Fruit fly (Drosophila melanogaster) whole organism, embryonic: ENCODE results near the gene hop.

Experiments
- CG10959 ChIP-seq: fragments of 200-800 bp; sonication (Bioruptor generic); IDR thresholded peaks from 2 replicates; pipeline ENCODE4 v1.3.6; 2022; ENCODE audit warnings: missing biosample characterization, missing genetic modification characterization
- CG11398 ChIP-seq: fragments of 200-800 bp; sonication (Bioruptor generic); optimal IDR thresholded peaks from 2 replicates; lab custom pipeline; 2016; ENCODE audit warnings: missing biosample characterization, missing genetic modification characterization
- CG12391 ChIP-seq: fragments of 200-800 bp; sonication (Bioruptor generic); optimal IDR thresholded peaks from 3 replicates; lab custom pipeline; 2018; ENCODE audit warnings: missing biosample characterization, mild to moderate bottlenecking, missing genetic modification characterization, moderate library complexity
- CG12659 ChIP-seq: fragments of 200-800 bp; sonication (Bioruptor generic); optimal IDR thresholded peaks from 3 replicates; lab custom pipeline; 2017; ENCODE audit warnings: mild to moderate bottlenecking, missing biosample characterization, missing genetic modification reagents, missing genetic modification characterization
- CG14965 ChIP-seq: fragments of 200-800 bp; sonication (Bioruptor generic); optimal IDR thresholded peaks from 2 replicates; lab custom pipeline; 2016; ENCODE audit warnings: missing biosample characterization, missing genetic modification characterization, borderline replicate concordance
- CG1603 ChIP-seq: fragments of 200-800 bp; sonication (Bioruptor generic); optimal IDR thresholded peaks from 2 replicates; lab custom pipeline; 2019; ENCODE audit warnings: missing biosample characterization, mild to moderate bottlenecking, missing genetic modification characterization, moderate library complexity
- CG17186 ChIP-seq: fragments of 200-800 bp; sonication (Bioruptor generic); optimal IDR thresholded peaks from 3 replicates; lab custom pipeline; 2017; ENCODE audit warnings: missing biosample characterization, missing genetic modification reagents, missing genetic modification characterization
- CG17568 ChIP-seq: fragments of 200-800 bp; sonication (Bioruptor generic); optimal IDR thresholded peaks from 2 replicates; lab custom pipeline; 2018; ENCODE audit warnings: missing biosample characterization, mild to moderate bottlenecking, missing genetic modification characterization, moderate library complexity
- CG2889 ChIP-seq: fragments of 200-800 bp; sonication (Bioruptor generic); IDR thresholded peaks from 3 replicates; pipeline ENCODE4 v1.3.6; 2022; ENCODE audit warnings: missing biosample characterization, missing genetic modification characterization
- CG30020 ChIP-seq: fragments of 200-800 bp; optimal IDR thresholded peaks from 2 replicates; lab custom pipeline; 2019; ENCODE audit warnings: missing biosample characterization, mild to moderate bottlenecking, missing genetic modification characterization, moderate library complexity
- CG31365 ChIP-seq: fragments of 200-800 bp; sonication (Bioruptor generic); optimal IDR thresholded peaks from 2 replicates; lab custom pipeline; 2018; ENCODE audit warnings: missing biosample characterization, mild to moderate bottlenecking, missing genetic modification characterization
- CG31441 ChIP-seq: fragments of 200-800 bp; sonication (Bioruptor generic); IDR thresholded peaks from 2 replicates; pipeline ENCODE4 v1.3.6; 2022; ENCODE audit warnings: missing biosample characterization, missing genetic modification characterization
- CG3726 ChIP-seq: fragments of 200-800 bp; sonication (Bioruptor generic); IDR thresholded peaks from 3 replicates; pipeline ENCODE4, ENCODE4 v1.3.6; 2022; ENCODE audit warnings: missing biosample characterization, missing genetic modification characterization
- CG4617 ChIP-seq: fragments of 200-800 bp; sonication (Bioruptor generic); optimal IDR thresholded peaks from 3 replicates; lab custom pipeline; 2016; ENCODE audit warnings: missing biosample characterization, missing genetic modification characterization, borderline replicate concordance
- CG7786 ChIP-seq: fragments of 200-800 bp; sonication (Bioruptor generic); optimal IDR thresholded peaks from 2 replicates; lab custom pipeline; 2016; ENCODE audit warnings: missing biosample characterization, missing genetic modification characterization
- CHES-1-like ChIP-seq: fragments of 200-800 bp; sonication (Bioruptor generic); optimal IDR thresholded peaks from 2 replicates; lab custom pipeline; 2016; ENCODE audit warnings: missing biosample characterization, missing genetic modification characterization
- Chrac-16 ChIP-seq: fragments of 200-800 bp; sonication (Bioruptor generic); optimal IDR thresholded peaks from 3 replicates; lab custom pipeline; 2016; ENCODE audit warnings: missing biosample characterization, missing genetic modification characterization
- Deaf1 ChIP-seq: fragments of 200-800 bp; optimal IDR thresholded peaks from 3 replicates; lab custom pipeline; 2019; ENCODE audit warnings: missing biosample characterization, mild to moderate bottlenecking, missing genetic modification characterization, moderate library complexity
- Dref ChIP-seq: fragments of 200-800 bp; sonication (Bioruptor generic); IDR thresholded peaks from 2 replicates; pipeline ENCODE4 v1.3.6; 2022; ENCODE audit warnings: missing biosample characterization, missing genetic modification characterization
- Fer1 ChIP-seq: fragments of 200-800 bp; sonication (Bioruptor generic); optimal IDR thresholded peaks from 2 replicates; lab custom pipeline; 2017; ENCODE audit warnings: missing biosample characterization, mild to moderate bottlenecking, missing genetic modification characterization
- Hr51 ChIP-seq, 2 experiments: fragments of 200-800 bp; sonication (Bioruptor generic); optimal IDR thresholded peaks; 2 replicates in 1 of 2; 3 replicates in 1 of 2; lab custom pipeline; 2016 to 2018; ENCODE audit warnings: missing biosample characterization in 2 of 2, missing genetic modification characterization in 2 of 2, mild to moderate bottlenecking in 1 of 2, moderate library complexity in 1 of 2
- Med ChIP-seq: fragments of 200-800 bp; sonication (Bioruptor generic); peaks from one replicate; lab custom pipeline; 2016; ENCODE audit warnings: missing biosample characterization, missing genetic modification characterization, mild to moderate bottlenecking, inconsistent platforms, moderate library complexity
- Meics ChIP-seq: fragments of 200-800 bp; sonication (Bioruptor generic); optimal IDR thresholded peaks from 2 replicates; lab custom pipeline; 2017; ENCODE audit warnings: missing biosample characterization, mild to moderate bottlenecking, missing genetic modification characterization
- Mes4 ChIP-seq: fragments of 200-800 bp; sonication (Bioruptor generic); optimal IDR thresholded peaks from 2 replicates; lab custom pipeline; 2016; ENCODE audit warnings: missing biosample characterization, missing genetic modification characterization
- Myb ChIP-seq: fragments of 200-800 bp; sonication (Bioruptor generic); optimal IDR thresholded peaks from 2 replicates; lab custom pipeline; 2016; ENCODE audit warnings: missing biosample characterization, missing genetic modification characterization
- Oli ChIP-seq: fragments of 200-800 bp; sonication (Bioruptor generic); optimal IDR thresholded peaks from 2 replicates; lab custom pipeline; 2018; ENCODE audit warnings: missing biosample characterization, mild to moderate bottlenecking, missing genetic modification characterization, moderate library complexity
- Rfx ChIP-seq: fragments of 200-800 bp; sonication (Bioruptor generic); IDR thresholded peaks from 2 replicates; pipeline ENCODE4 v1.3.6; 2022; ENCODE audit warnings: missing biosample characterization, missing genetic modification characterization
- Rx ChIP-seq: fragments of 200-800 bp; sonication (Bioruptor generic); IDR thresholded peaks from 2 replicates; pipeline ENCODE4 v1.3.6; 2022; ENCODE audit warnings: missing biosample characterization, missing genetic modification characterization
- Sox100B ChIP-seq: fragments of 200-800 bp; sonication (Bioruptor generic); optimal IDR thresholded peaks from 3 replicates; lab custom pipeline; 2018; ENCODE audit warnings: missing biosample characterization, mild to moderate bottlenecking, missing genetic modification characterization
- Ssrp ChIP-seq: fragments of 200-800 bp; sonication (Bioruptor generic); optimal IDR thresholded peaks from 2 replicates; lab custom pipeline; 2018; ENCODE audit warnings: missing biosample characterization, mild to moderate bottlenecking, missing genetic modification characterization, moderate library complexity
- az2 ChIP-seq: fragments of 200-800 bp; sonication (Bioruptor generic); optimal IDR thresholded peaks from 3 replicates; lab custom pipeline; 2016; ENCODE audit warnings: missing biosample characterization, missing genetic modification characterization
- bowl ChIP-seq: fragments of 200-800 bp; sonication (Bioruptor generic); IDR thresholded peaks from 2 replicates; pipeline ENCODE4 v1.3.6; 2022; ENCODE audit warnings: missing biosample characterization, missing genetic modification characterization
- br ChIP-seq: fragments of >200 bp; optimal IDR thresholded peaks from 2 replicates; lab custom pipeline; 2017
- cato ChIP-seq: fragments of 200-800 bp; sonication (Bioruptor generic); optimal IDR thresholded peaks from 2 replicates; lab custom pipeline; 2016; ENCODE audit warnings: missing biosample characterization, missing genetic modification characterization, borderline replicate concordance
- crc ChIP-seq: fragments of 200-800 bp; sonication (Bioruptor generic); optimal IDR thresholded peaks from 2 replicates; lab custom pipeline; 2016; ENCODE audit warnings: missing biosample characterization, missing genetic modification characterization
- ewg ChIP-seq: fragments of 200-800 bp; sonication (Bioruptor generic); optimal IDR thresholded peaks from 3 replicates; lab custom pipeline; 2017; ENCODE audit warnings: mild to moderate bottlenecking, missing biosample characterization, missing genetic modification reagents, missing genetic modification characterization
- fd102C ChIP-seq: fragments of 200-800 bp; sonication (Bioruptor generic); optimal IDR thresholded peaks from 2 replicates; lab custom pipeline; 2018; ENCODE audit warnings: missing biosample characterization, mild to moderate bottlenecking, missing genetic modification characterization, moderate library complexity
- fd3F ChIP-seq: fragments of 200-800 bp; sonication (Bioruptor generic); optimal IDR thresholded peaks from 2 replicates; lab custom pipeline; 2018; ENCODE audit warnings: missing biosample characterization, mild to moderate bottlenecking, missing genetic modification characterization, moderate library complexity
- ftz-f1 ChIP-seq: fragments of 200-800 bp; sonication (Bioruptor generic); optimal IDR thresholded peaks from 2 replicates; lab custom pipeline; 2016; ENCODE audit warnings: missing biosample characterization, missing genetic modification characterization
- fu2 ChIP-seq: fragments of 200-800 bp; sonication (Bioruptor generic); optimal IDR thresholded peaks from 2 replicates; lab custom pipeline; 2016; ENCODE audit warnings: missing biosample characterization, missing genetic modification characterization
- ind ChIP-seq: fragments of 200-800 bp; sonication (Bioruptor generic); optimal IDR thresholded peaks from 3 replicates; lab custom pipeline; 2016; ENCODE audit warnings: missing biosample characterization, missing genetic modification characterization
- psq ChIP-seq: fragments of 200-800 bp; sonication (Bioruptor generic); optimal IDR thresholded peaks from 2 replicates; lab custom pipeline; 2017; ENCODE audit warnings: missing biosample characterization, missing genetic modification characterization
- salm ChIP-seq: fragments of 200-800 bp; sonication (Bioruptor generic); optimal IDR thresholded peaks from 2 replicates; lab custom pipeline; 2018; ENCODE audit warnings: missing biosample characterization, mild to moderate bottlenecking, missing genetic modification characterization
- sd ChIP-seq: fragments of 200-800 bp; sonication (Bioruptor generic); optimal IDR thresholded peaks from 3 replicates; lab custom pipeline; 2018; ENCODE audit warnings: missing biosample characterization, mild to moderate bottlenecking, missing genetic modification characterization, moderate library complexity
- so ChIP-seq: fragments of 200-800 bp; sonication (Bioruptor generic); IDR thresholded peaks from 3 replicates; pipeline ENCODE4 v1.3.6; 2022; ENCODE audit warnings: missing biosample characterization, missing genetic modification characterization
- sug ChIP-seq: fragments of 200-800 bp; optimal IDR thresholded peaks from 2 replicates; lab custom pipeline; 2019; ENCODE audit warnings: missing biosample characterization, mild to moderate bottlenecking, missing genetic modification characterization, moderate library complexity
- trem ChIP-seq: fragments of 200-800 bp; optimal IDR thresholded peaks from 3 replicates; lab custom pipeline; 2019; ENCODE audit warnings: missing biosample characterization, mild to moderate bottlenecking, missing genetic modification characterization, moderate library complexity
- tup ChIP-seq: fragments of 200-800 bp; sonication (Bioruptor generic); optimal IDR thresholded peaks from 2 replicates; lab custom pipeline; 2016; ENCODE audit warnings: missing biosample characterization, mild to moderate bottlenecking, missing genetic modification characterization, moderate library complexity
- wor ChIP-seq: fragments of 200-800 bp; sonication (Bioruptor generic); IDR thresholded peaks from 2 replicates; pipeline ENCODE4 v1.3.6; 2022; ENCODE audit warnings: missing biosample characterization, missing genetic modification characterization
- yki ChIP-seq: fragments of >200 bp; optimal IDR thresholded peaks from 3 replicates; lab custom pipeline; 2018
- zf30C ChIP-seq: fragments of 200-800 bp; sonication (Bioruptor generic); optimal IDR thresholded peaks from 3 replicates; lab custom pipeline; 2018; ENCODE audit warnings: missing biosample characterization, mild to moderate bottlenecking, missing genetic modification characterization
- zfh2 ChIP-seq: fragments of 200-800 bp; sonication (Bioruptor generic); optimal IDR thresholded peaks from 2 replicates; lab custom pipeline; 2016; ENCODE audit warnings: missing biosample characterization, missing genetic modification characterization

hop gene

DNA sequence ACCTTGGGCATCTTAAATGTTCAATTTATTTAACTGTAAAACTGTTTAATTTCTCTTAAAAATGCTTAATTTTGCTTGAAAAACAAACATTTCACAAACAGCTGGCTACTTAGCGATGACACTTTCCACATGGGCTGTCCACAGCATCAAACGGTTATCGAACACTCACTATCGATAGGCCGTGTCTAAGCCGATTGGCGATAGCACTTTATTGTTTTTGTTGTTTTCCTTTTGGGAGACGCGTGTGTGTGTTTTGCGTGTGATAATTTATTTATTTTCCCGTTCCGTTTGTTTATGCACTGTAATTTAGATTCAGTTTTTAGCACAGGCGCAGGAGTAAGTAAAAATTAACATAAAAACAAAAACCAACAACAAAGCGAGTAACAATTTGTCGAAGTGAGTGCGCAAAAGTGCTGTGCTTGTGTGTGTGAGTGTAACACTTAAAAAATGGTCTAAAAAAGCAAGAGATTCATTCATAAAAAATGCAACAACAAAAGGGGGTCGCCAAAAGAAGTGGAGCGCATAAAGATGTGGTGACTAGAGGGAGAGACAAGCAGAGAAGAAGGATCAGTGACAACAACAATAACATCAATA is 42.6 kb downstream of the hop start, which contains the start of gene Gapvd1 (continued):
- TF ChIP-seq bowl (GFP tag; lab: Robert Waterston, UW): no peak
- no peak for TF ChIP-seq zf30C (GFP tag; lab: Kevin White, UChicago)
- TF ChIP-seq CG14965 (GFP tag; lab: Kevin White, UChicago): no peak
- TF ChIP-seq Mes4 (GFP tag; lab: Kevin White, UChicago): no peak
- TF ChIP-seq Deaf1: peak; percentile 17
- TF ChIP-seq CG11398: no peak
- TF ChIP-seq CHES-1-like (GFP tag; lab: Kevin White, UChicago): peak; percentile 39
- no peak for TF ChIP-seq so (GFP tag; lab: Robert Waterston, UW)
- TF ChIP-seq CG12391 (tag; lab: Kevin White, UChicago): peak; percentile 9
- TF ChIP-seq az2: no peak
- TF ChIP-seq wor: no peak
- no peak for TF ChIP-seq sd
- no peak for TF ChIP-seq CG2889 (GFP tag; lab: Robert Waterston, UW)
- no peak for TF ChIP-seq fu2
- no peak for TF ChIP-seq CG31365 (tag; lab: Kevin White, UChicago)
- TF ChIP-seq yki (lab: Kevin White, UChicago): no peak
- TF ChIP-seq zfh2 (GFP tag; lab: Kevin White, UChicago): peak; percentile 8
- no peak for TF ChIP-seq Oli (tag; lab: Kevin White, UChicago)
- no peak for TF ChIP-seq CG7786 (GFP tag; lab: Kevin White, UChicago)
- no peak for TF ChIP-seq salm (tag; lab: Kevin White, UChicago)
- no peak for TF ChIP-seq crc (GFP tag; lab: Kevin White, UChicago)
- peak; percentile 52 for TF ChIP-seq trem (tag; lab: Kevin White, UChicago)
- TF ChIP-seq Myb (GFP tag; lab: Kevin White, UChicago): peak; percentile 17
- TF ChIP-seq CG3726 (GFP tag; lab: Robert Waterston, UW): no peak
- no peak for TF ChIP-seq fd102C (GFP tag; lab: Kevin White, UChicago)
- peak; percentile 46 for TF ChIP-seq Rfx (GFP tag; lab: Robert Waterston, UW)
- TF ChIP-seq ewg: peak; percentile 7
- TF ChIP-seq CG30020 (tag; lab: Kevin White, UChicago): peak; percentile 20
- TF ChIP-seq Sox100B (GFP tag; lab: Kevin White, UChicago): no peak
- peak; percentile 72 for TF ChIP-seq CG17186 (GFP tag; lab: Kevin White, UChicago)
- TF ChIP-seq br (lab: Kevin White, UChicago): no peak
- peak; percentile 79 for TF ChIP-seq Med
- no peak for TF ChIP-seq ftz-f1 (GFP tag; lab: Kevin White, UChicago)
- TF ChIP-seq Ssrp (tag; lab: Kevin White, UChicago): no peak
- no peak for TF ChIP-seq CG31441
- TF ChIP-seq Hr51 (GFP tag; optimal IDR thresholded peaks at IDR 0.05; lab: Kevin White, UChicago): no peak
- peak; percentile 60 for TF ChIP-seq CG4617 (GFP tag; lab: Kevin White, UChicago)
- TF ChIP-seq sug: peak; percentile 3
- TF ChIP-seq Meics (GFP tag; lab: Kevin White, UChicago): no peak
- TF ChIP-seq Fer1 (GFP tag; lab: Kevin White, UChicago): no peak
- TF ChIP-seq Rx (GFP tag; lab: Robert Waterston, UW): no peak
- TF ChIP-seq CG1603 (tag; lab: Kevin White, UChicago): peak; percentile 60
- TF ChIP-seq CG10959 (GFP tag; lab: Robert Waterston, UW): no peak
- peak; percentile 26 for TF ChIP-seq CG17568 (GFP tag; lab: Kevin White, UChicago)
- TF ChIP-seq Dref (GFP tag; lab: Robert Waterston, UW): peak; percentile 94
- TF ChIP-seq ind: no peak
- no peak for TF ChIP-seq tup (GFP tag; lab: Kevin White, UChicago)
- no peak for TF ChIP-seq cato
- TF ChIP-seq CG12659 (GFP tag; lab: Kevin White, UChicago): peak; percentile 35
- no peak for TF ChIP-seq fd3F (GFP tag; lab: Kevin White, UChicago)
- TF ChIP-seq psq: no peak
- TF ChIP-seq Chrac-16: no peak
